Fruit fly (Drosophila melanogaster): ENCODE results near the gene Gem4c.
A peak's percentile ranks its signal among the peaks of the same experiment; 100 is the strongest.

The Gem4c gene

dm6 chrX:3964965-3965420, 20.1 kb downstream of the Gem4c start, which contains the start of gene lva (continued):
- TF ChIP-seq kni (GFP tag; optimal IDR thresholded peaks at IDR 0.05): no peak
- TF ChIP-seq lilli (GFP tag; optimal IDR thresholded peaks at IDR 0.05): no peak
- TF ChIP-seq ERR (GFP tag; optimal IDR thresholded peaks at IDR 0.05): no peak
- no peak for TF ChIP-seq CG15073 (GFP tag; optimal IDR thresholded peaks at IDR 0.05)
- TF ChIP-seq D19B (GFP tag; optimal IDR thresholded peaks at IDR 0.05): no peak
- no peak for TF ChIP-seq CkIIα-i1 (GFP tag; IDR thresholded peaks at IDR 0.05)
- TF ChIP-seq CG13296 (GFP tag; optimal IDR thresholded peaks at IDR 0.05): no peak
- TF ChIP-seq Hand (GFP tag; optimal IDR thresholded peaks at IDR 0.05): no peak
- TF ChIP-seq CG3726 (GFP tag; IDR thresholded peaks at IDR 0.05): no peak
- TF ChIP-seq Stat92E (GFP tag; optimal IDR thresholded peaks at IDR 0.05): no peak
- no peak for TF ChIP-seq dpn (GFP tag; optimal IDR thresholded peaks at IDR 0.05)
- TF ChIP-seq danr (GFP tag; IDR thresholded peaks at IDR 0.05): no peak
- no peak for TF ChIP-seq Hmr (GFP tag; optimal IDR thresholded peaks at IDR 0.05)
- TF ChIP-seq CG1233 (GFP tag; optimal IDR thresholded peaks at IDR 0.05): no peak
- peak; percentile 43; the same call in 1 of the 2 replicates for TF ChIP-seq amos (GFP tag; IDR thresholded peaks at IDR 0.05; ENCODE audit: partially characterized antibody)
- TF ChIP-seq GATAe (GFP tag; conservative IDR thresholded peaks at IDR 0.05): no peak
- no peak for TF ChIP-seq Antp (GFP tag; optimal IDR thresholded peaks at IDR 0.05)
- TF ChIP-seq lov (optimal IDR thresholded peaks at IDR 0.05): no peak
- TF ChIP-seq lov (GFP tag; IDR thresholded peaks at IDR 0.05): no peak
- TF ChIP-seq CG4854 (GFP tag; optimal IDR thresholded peaks at IDR 0.05): no peak
- TF ChIP-seq her (GFP tag; optimal IDR thresholded peaks at IDR 0.05): no peak
- no peak for TF ChIP-seq jumu (GFP tag; optimal IDR thresholded peaks at IDR 0.05)
- TF ChIP-seq NC2β (GFP tag; optimal IDR thresholded peaks at IDR 0.05): no peak
- no peak for TF ChIP-seq B-H2 (GFP tag; optimal IDR thresholded peaks at IDR 0.05)
- no peak for TF ChIP-seq Oli (tag; optimal IDR thresholded peaks at IDR 0.05)
- no peak for TF ChIP-seq CG18262 (tag; optimal IDR thresholded peaks at IDR 0.05)
- no peak for TF ChIP-seq CG17359 (tag; optimal IDR thresholded peaks at IDR 0.05)
- no peak for TF ChIP-seq CG10209 (GFP tag; optimal IDR thresholded peaks at IDR 0.05)
- no peak for TF ChIP-seq CG9609 (GFP tag; optimal IDR thresholded peaks at IDR 0.05)
- no peak for TF ChIP-seq gcm2 (GFP tag; optimal IDR thresholded peaks at IDR 0.05)
- TF ChIP-seq Rx (GFP tag; IDR thresholded peaks at IDR 0.05): no peak
- TF ChIP-seq CG10147 (GFP tag; optimal IDR thresholded peaks at IDR 0.05): no peak
- TF ChIP-seq HLH4C (GFP tag; IDR thresholded peaks at IDR 0.05; ENCODE audit: partially characterized antibody): peak; percentile 59
- TF ChIP-seq CG15601 (tag; optimal IDR thresholded peaks at IDR 0.05): no peak
- TF ChIP-seq CG31388 (GFP tag; optimal IDR thresholded peaks at IDR 0.05): no peak
- no peak for TF ChIP-seq CG30431 (GFP tag; optimal IDR thresholded peaks at IDR 0.05)
- no peak for TF ChIP-seq sens (GFP tag)
- TF ChIP-seq eyg (GFP tag; optimal IDR thresholded peaks at IDR 0.05): no peak
- TF ChIP-seq HmgZ (tag; optimal IDR thresholded peaks at IDR 0.05): peak; percentile 42
- TF ChIP-seq Elba2 (GFP tag; optimal IDR thresholded peaks at IDR 0.05): no peak
- TF ChIP-seq Dbx (GFP tag; IDR thresholded peaks at IDR 0.05): no peak
- TF ChIP-seq CG18599 (GFP tag; optimal IDR thresholded peaks at IDR 0.05): no peak
- no peak for TF ChIP-seq phol (tag; optimal IDR thresholded peaks at IDR 0.05)
- TF ChIP-seq Atf6 (GFP tag; IDR thresholded peaks at IDR 0.05): no peak
- no peak for TF ChIP-seq pan (optimal IDR thresholded peaks at IDR 0.05)
- TF ChIP-seq pan (GFP tag; optimal IDR thresholded peaks at IDR 0.05 in 1 of 2, IDR thresholded peaks at IDR 0.05 in 1 of 2): no peak
- TF ChIP-seq zfh2 (GFP tag; optimal IDR thresholded peaks at IDR 0.05): no peak
- TF ChIP-seq CG3995 (GFP tag; optimal IDR thresholded peaks at IDR 0.05): no peak
- TF ChIP-seq p53 (GFP tag; optimal IDR thresholded peaks at IDR 0.05): no peak
- no peak for TF ChIP-seq CG5245 (GFP tag; optimal IDR thresholded peaks at IDR 0.05)
- TF ChIP-seq chn (GFP tag; optimal IDR thresholded peaks at IDR 0.05): no peak
- TF ChIP-seq BEAF-32 (GFP tag; optimal IDR thresholded peaks at IDR 0.05): peak; percentile 60
